Worm (Caenorhabditis elegans): ENCODE data around the gene math-10.

DNA sequence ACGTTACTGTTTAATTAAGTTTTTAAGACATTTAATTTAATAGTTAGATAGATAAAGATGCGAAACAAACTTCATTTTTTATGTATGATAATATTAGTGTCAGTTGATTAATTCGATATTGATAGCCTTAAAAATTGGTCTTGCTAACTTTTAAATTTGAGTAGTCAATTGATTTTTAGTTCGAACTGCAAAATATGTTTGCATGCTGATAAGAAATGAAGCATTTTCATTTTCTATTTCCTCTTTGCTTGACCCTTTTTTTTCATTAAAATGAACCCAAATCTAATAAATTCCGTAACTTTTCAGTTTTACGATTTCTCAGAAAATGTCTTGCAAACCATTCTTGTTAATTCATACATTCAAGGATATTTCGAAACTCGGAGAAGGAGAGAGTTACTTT lies 33.8 kb downstream of the math-10 start, which contains the start of gene math-22:
- TF ChIP-seq lsy-2 (tag; optimal IDR thresholded peaks at IDR 0.05) (no peak), sptf-1 (tag; optimal IDR thresholded peaks at IDR 0.05) (no peak), pha-4 (tag; optimal IDR thresholded peaks at IDR 0.05) (no peak), ceh-83 (GFP tag; optimal IDR thresholded peaks at IDR 0.05) (no peak), ham-2 (GFP tag; optimal IDR thresholded peaks at IDR 0.05) (no peak), mep-1 (tag; optimal IDR thresholded peaks at IDR 0.05) (no peak), nhr-237 (tag; optimal IDR thresholded peaks at IDR 0.05) (no peak), unc-39 (tag; optimal IDR thresholded peaks at IDR 0.05) (no peak), nhr-76 (tag; optimal IDR thresholded peaks at IDR 0.05) (no peak), flh-1 (GFP tag; optimal IDR thresholded peaks at IDR 0.05) (no peak), nhr-28 (tag; optimal IDR thresholded peaks at IDR 0.05) (no peak), snpc-4 (tag; optimal IDR thresholded peaks at IDR 0.05) (no peak), blmp-1 (tag; optimal IDR thresholded peaks at IDR 0.05) (no peak)
